Worm (Caenorhabditis elegans): ENCODE data around the gene lin-52.

Gene lin-52

DNA sequence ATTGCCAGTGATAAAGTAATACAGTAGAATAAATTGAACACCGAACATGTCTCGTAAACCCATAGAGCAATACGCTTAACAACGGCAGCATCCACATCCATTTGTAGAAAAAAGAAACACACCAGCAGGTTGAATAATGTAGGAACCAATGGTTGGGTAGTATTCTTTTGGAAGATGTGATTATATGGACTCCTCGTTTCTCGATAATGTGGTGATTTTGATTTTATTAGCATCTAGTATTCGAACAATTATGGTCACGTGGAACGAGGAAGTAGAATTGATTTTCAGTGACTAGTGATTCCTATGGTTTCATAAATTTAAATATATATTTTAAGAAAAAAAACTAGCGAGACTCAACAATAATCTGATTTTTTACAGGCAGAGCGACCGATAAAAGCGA is 28.1 kb downstream of the lin-52 start, which contains the start of gene srxa-10:
TSS of gene srxa-10 (minus strand) at position 101 of the 400 bp plus-strand sequence.
- TF ChIP-seq lsy-2 (tag; optimal IDR thresholded peaks at IDR 0.05) = no peak
- TF ChIP-seq tbx-8 (GFP tag; optimal IDR thresholded peaks at IDR 0.05) = no peak
- no peak for TF ChIP-seq ztf-11 (tag; optimal IDR thresholded peaks at IDR 0.05)
- TF ChIP-seq elt-3 (tag; optimal IDR thresholded peaks at IDR 0.05) = no peak
- no peak for TF ChIP-seq nhr-237 (tag; optimal IDR thresholded peaks at IDR 0.05)
- TF ChIP-seq blmp-1 (tag; optimal IDR thresholded peaks at IDR 0.05) = no peak
- no peak for TF ChIP-seq flh-1 (GFP tag; optimal IDR thresholded peaks at IDR 0.05)
- TF ChIP-seq nhr-28 (tag; optimal IDR thresholded peaks at IDR 0.05) = no peak
- no peak for TF ChIP-seq snpc-4 (tag; optimal IDR thresholded peaks at IDR 0.05)
- no peak for TF ChIP-seq cnd-1 (tag; optimal IDR thresholded peaks at IDR 0.05)
- no peak for TF ChIP-seq pha-4 (tag; optimal IDR thresholded peaks at IDR 0.05)
- TF ChIP-seq mep-1 (tag; optimal IDR thresholded peaks at IDR 0.05) = no peak
- no peak for TF ChIP-seq sem-2 (GFP tag; optimal IDR thresholded peaks at IDR 0.05)
- no peak for TF ChIP-seq elt-1 (tag; optimal IDR thresholded peaks at IDR 0.05; ENCODE audit: borderline replicate concordance, insufficient read depth)
- no peak for TF ChIP-seq ceh-83 (GFP tag; optimal IDR thresholded peaks at IDR 0.05)
- TF ChIP-seq hlh-1 (tag; optimal IDR thresholded peaks at IDR 0.05) = no peak
- TF ChIP-seq nhr-12 (tag; optimal IDR thresholded peaks at IDR 0.05) = no peak
- TF ChIP-seq lin-32 (GFP tag; optimal IDR thresholded peaks at IDR 0.05) = no peak
- no peak for TF ChIP-seq nhr-2 (tag; optimal IDR thresholded peaks at IDR 0.05)
- no peak for TF ChIP-seq sptf-1 (tag; optimal IDR thresholded peaks at IDR 0.05)

DNA sequence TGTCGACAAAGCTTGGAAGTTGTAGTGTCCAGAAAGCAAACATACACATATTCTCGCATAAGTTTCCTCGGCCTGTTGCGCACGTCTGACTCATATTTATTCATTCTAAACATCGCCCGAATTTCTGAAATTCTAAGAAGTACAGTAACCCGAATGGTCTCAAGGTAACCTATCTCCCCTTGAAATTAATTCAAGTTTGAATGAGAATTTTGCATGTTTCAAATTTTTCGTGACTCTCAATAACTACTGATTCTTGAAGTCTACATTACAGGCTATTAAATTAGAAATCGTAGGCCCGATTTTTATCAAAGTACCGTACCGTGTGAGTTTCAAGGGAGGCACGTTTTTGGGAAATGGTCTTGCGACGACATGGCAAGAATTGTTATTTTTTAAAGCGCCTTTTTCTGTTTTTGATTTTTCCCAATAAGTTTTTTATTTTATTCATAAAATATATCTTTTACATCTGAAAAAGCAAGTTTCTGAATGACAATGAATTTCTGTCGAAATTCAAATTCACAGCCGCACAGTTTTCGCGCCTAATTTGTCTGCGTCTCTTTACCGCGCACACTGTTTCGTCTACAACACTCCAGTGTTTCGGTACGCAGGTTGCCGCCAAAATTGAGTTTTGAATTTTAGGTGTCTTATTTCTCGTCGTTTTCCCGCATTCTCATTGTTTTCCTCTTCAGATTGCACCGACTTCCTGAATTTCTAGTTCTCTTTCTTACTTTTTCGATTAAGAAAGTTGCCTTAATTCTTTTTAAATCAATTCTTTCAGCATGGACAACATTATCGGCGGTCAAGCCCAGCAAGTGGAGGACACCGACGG is 30.7 kb downstream of the lin-52 start, which contains the start of the genes R10E11.9 and mcm-6:
TSS of gene R10E11.9 (minus strand) at position 51 of the 826 bp plus-strand sequence.
TSS of gene mcm-6 (plus strand) at position 776 of the 826 bp plus-strand sequence.
- TF ChIP-seq pha-4 (tag; optimal IDR thresholded peaks at IDR 0.05) = peak; percentile 11
- no peak for TF ChIP-seq drap-1 (GFP tag; optimal IDR thresholded peaks at IDR 0.05)
- TF ChIP-seq nhr-237 (tag; optimal IDR thresholded peaks at IDR 0.05) = no peak

- TF ChIP-seq mab-5 (tag; optimal IDR thresholded peaks at IDR 0.05) (no peak), tbx-8 (GFP tag; optimal IDR thresholded peaks at IDR 0.05) (no peak), ztf-11 (tag; optimal IDR thresholded peaks at IDR 0.05) (no peak), ceh-43 (GFP tag; optimal IDR thresholded peaks at IDR 0.05) (no peak), ceh-83 (GFP tag; optimal IDR thresholded peaks at IDR 0.05) (no peak), zip-8 (tag; optimal IDR thresholded peaks at IDR 0.05) (no peak), mep-1 (tag; optimal IDR thresholded peaks at IDR 0.05) (no peak), sptf-1 (tag; optimal IDR thresholded peaks at IDR 0.05) (no peak), bed-3 (GFP tag; optimal IDR thresholded peaks at IDR 0.05) (no peak), pha-4 (tag; optimal IDR thresholded peaks at IDR 0.05) (no peak), nhr-2 (tag; optimal IDR thresholded peaks at IDR 0.05) (no peak), nhr-12 (tag; optimal IDR thresholded peaks at IDR 0.05) (no peak), unc-120 (tag; optimal IDR thresholded peaks at IDR 0.05; ENCODE audit: poor library complexity, severe bottlenecking) (no peak), ham-2 (GFP tag; optimal IDR thresholded peaks at IDR 0.05) (no peak), unc-62 (GFP tag; optimal IDR thresholded peaks at IDR 0.05) (no peak), lin-13 (tag; optimal IDR thresholded peaks at IDR 0.05) (no peak)
Observed at ce11 chrIII:9789607-9790073, 34.9 kb downstream of the lin-52 start, which contains the start of gene R10E11.5. TSS of gene R10E11.5 (minus strand) at chrIII:9789657.

DNA sequence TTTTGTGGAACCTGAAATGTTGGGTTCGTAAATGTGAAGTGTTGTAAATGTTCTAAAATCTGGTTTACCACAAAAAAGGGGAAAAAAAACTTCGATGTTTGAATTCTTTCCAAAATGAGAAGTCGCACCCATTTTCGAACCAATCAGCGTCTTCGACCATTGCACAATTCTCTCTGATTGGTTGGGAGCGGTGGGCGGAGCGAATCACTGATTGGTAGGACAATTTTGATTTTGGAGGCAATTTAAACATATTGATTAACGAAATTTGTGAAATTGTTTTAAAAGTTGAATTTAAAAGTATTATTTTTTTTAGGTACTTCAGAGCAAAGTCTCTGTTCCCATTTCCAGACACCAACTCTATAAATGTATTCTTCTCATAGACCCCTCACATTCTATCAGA is 35.5 kb downstream of the lin-52 start:
- no peak for TF ChIP-seq elt-1 (tag; optimal IDR thresholded peaks at IDR 0.05; ENCODE audit: borderline replicate concordance, insufficient read depth)
- TF ChIP-seq nhr-2 (tag; optimal IDR thresholded peaks at IDR 0.05) = no peak
- no peak for TF ChIP-seq drap-1 (GFP tag; optimal IDR thresholded peaks at IDR 0.05)
- TF ChIP-seq blmp-1 (tag; optimal IDR thresholded peaks at IDR 0.05) = no peak
- no peak for TF ChIP-seq lin-32 (GFP tag; optimal IDR thresholded peaks at IDR 0.05)

- TF ChIP-seq nhr-237 (tag; optimal IDR thresholded peaks at IDR 0.05) (no peak), ces-1 (GFP tag; optimal IDR thresholded peaks at IDR 0.05) (no peak), sptf-1 (tag; optimal IDR thresholded peaks at IDR 0.05) (no peak), nhr-76 (tag; optimal IDR thresholded peaks at IDR 0.05) (no peak), nhr-2 (tag; optimal IDR thresholded peaks at IDR 0.05) (no peak), ztf-11 (tag; optimal IDR thresholded peaks at IDR 0.05) (no peak), mab-5 (tag; optimal IDR thresholded peaks at IDR 0.05) (no peak), pha-4 (tag; optimal IDR thresholded peaks at IDR 0.05) (no peak), drap-1 (GFP tag; optimal IDR thresholded peaks at IDR 0.05) (no peak), lin-32 (GFP tag; optimal IDR thresholded peaks at IDR 0.05) (no peak)
Observed at ce11 chrIII:9786776-9787175, 37.8 kb downstream of the lin-52 start.

All from whole organism, mixed stage, embryonic.